Fruit fly (Drosophila melanogaster): Measurements from ENCODE around the gene CG33272.

CG33272 gene

dm6 chr3L:11523286-11523685, 12.9 kb upstream of the CG33272 start (continued):
- TF ChIP-seq CG6175 (GFP tag; IDR thresholded peaks at IDR 0.05) (no peak), CG14710 (tag; optimal IDR thresholded peaks at IDR 0.05) (peak; percentile 7), sd (tag; optimal IDR thresholded peaks at IDR 0.05) (peak; percentile 10), CG33557 (GFP tag; optimal IDR thresholded peaks at IDR 0.05) (no peak), Opbp (GFP tag; IDR thresholded peaks at IDR 0.05; ENCODE audit: partially characterized antibody) (peak; percentile 65), ash1 (GFP tag; optimal IDR thresholded peaks at IDR 0.05) (no peak), D19A (tag; optimal IDR thresholded peaks at IDR 0.05) (peak; percentile 50), Lhr (GFP tag; optimal IDR thresholded peaks at IDR 0.05) (peak; percentile 22), gsb-n (tag; optimal IDR thresholded peaks at IDR 0.05) (no peak), ap (GFP tag; IDR thresholded peaks at IDR 0.05) (no peak), cg (GFP tag; optimal IDR thresholded peaks at IDR 0.05) (peak; percentile 92), knrl (GFP tag; IDR thresholded peaks at IDR 0.05; ENCODE audit: partially characterized antibody) (peak; percentile 38; the same call in 1 of the 3 replicates), HmgZ (tag; optimal IDR thresholded peaks at IDR 0.05) (peak; percentile 74), CG42726 (GFP tag; IDR thresholded peaks at IDR 0.05; ENCODE audit: partially characterized antibody) (peak; percentile 78), onecut (GFP tag; IDR thresholded peaks at IDR 0.05) (no peak), chinmo (GFP tag; IDR thresholded peaks at IDR 0.05; ENCODE audit: partially characterized antibody) (peak; percentile 85; the same call in 3 of the 4 replicates), CG2678 (tag; optimal IDR thresholded peaks at IDR 0.05) (no peak), so (GFP tag; IDR thresholded peaks at IDR 0.05) (peak; percentile 55; the same call in 1 of the 3 replicates), CG1602 (GFP tag; optimal IDR thresholded peaks at IDR 0.05) (no peak), CTCF (GFP tag; optimal IDR thresholded peaks at IDR 0.05) (peak; percentile 80), Scr (GFP tag; IDR thresholded peaks at IDR 0.05; ENCODE audit: partially characterized antibody) (0 out of 2 replicates have a peak, but pooled peaks have one; percentile 33), CG7987 (GFP tag; optimal IDR thresholded peaks at IDR 0.05) (peak; percentile 24), CG13624 (GFP tag; optimal IDR thresholded peaks at IDR 0.05) (peak; percentile 8), HLH4C (GFP tag; IDR thresholded peaks at IDR 0.05; ENCODE audit: partially characterized antibody) (peak; percentile 40; the same call in 1 of the 3 replicates), abd-A (tag; optimal IDR thresholded peaks at IDR 0.05) (no peak), CG11560 (tag; IDR thresholded peaks at IDR 0.05) (no peak), Bgb (GFP tag; IDR thresholded peaks at IDR 0.05; ENCODE audit: partially characterized antibody) (peak; percentile 78), CG4707 (GFP tag; optimal IDR thresholded peaks at IDR 0.05) (no peak), Nf-YA (GFP tag; IDR thresholded peaks at IDR 0.05) (no peak), CG7372 (GFP tag; IDR thresholded peaks at IDR 0.05) (no peak), CG2129 (GFP tag; IDR thresholded peaks at IDR 0.05; ENCODE audit: partially characterized antibody) (no peak), gro (GFP tag; optimal IDR thresholded peaks at IDR 0.05) (peak; percentile 15), CG3281 (GFP tag; optimal IDR thresholded peaks at IDR 0.05) (no peak), pzg (GFP tag; optimal IDR thresholded peaks at IDR 0.05) (peak; percentile 26), hkb (optimal IDR thresholded peaks at IDR 0.05) (no peak), hkb (GFP tag; IDR thresholded peaks at IDR 0.05) (no peak), CG11247 (GFP tag; IDR thresholded peaks at IDR 0.05) (no peak), CG3726 (GFP tag; IDR thresholded peaks at IDR 0.05) (no peak), lola (GFP tag; optimal IDR thresholded peaks at IDR 0.05) (peak in 1 of 3 experiments; percentile 63), Dbx (GFP tag; IDR thresholded peaks at IDR 0.05) (peak; percentile 58; the same call in 1 of the 3 replicates), bbx (GFP tag; IDR thresholded peaks at IDR 0.05; ENCODE audit: partially characterized antibody) (peak; percentile 71), E2f2 (GFP tag; IDR thresholded peaks at IDR 0.05) (peak; percentile 48; the same call in 1 of the 2 replicates), CG32532 (GFP tag; IDR thresholded peaks at IDR 0.05) (no peak), CG15514 (GFP tag; optimal IDR thresholded peaks at IDR 0.05) (peak; percentile 98), stwl (tag; optimal IDR thresholded peaks at IDR 0.05) (peak; percentile 60), Xrp1 (GFP tag; IDR thresholded peaks at IDR 0.05) (0 out of 2 replicates have a peak, but pooled peaks have one; percentile 11), Rfx (GFP tag; IDR thresholded peaks at IDR 0.05) (peak; percentile 43; the same call in 1 of the 2 replicates), Hmr (GFP tag; optimal IDR thresholded peaks at IDR 0.05) (peak; percentile 12), vvl (GFP tag; IDR thresholded peaks at IDR 0.05) (peak; percentile 28; the same call in 1 of the 2 replicates), pita (GFP tag; optimal IDR thresholded peaks at IDR 0.05) (peak; percentile 36)
